Fruit fly (Drosophila melanogaster) S2 (cell line): ENCODE results near the gene mid.

Source experiments
- CG8478 ChIP-seq: fragments of >200 bp; optimal IDR thresholded peaks from 2 replicates; lab custom pipeline; 2018
- CTCF ChIP-seq, 2 experiments: fragments of >200 bp; optimal IDR thresholded peaks; 2 replicates each; lab custom pipeline; 2018

The mid gene

DNA sequence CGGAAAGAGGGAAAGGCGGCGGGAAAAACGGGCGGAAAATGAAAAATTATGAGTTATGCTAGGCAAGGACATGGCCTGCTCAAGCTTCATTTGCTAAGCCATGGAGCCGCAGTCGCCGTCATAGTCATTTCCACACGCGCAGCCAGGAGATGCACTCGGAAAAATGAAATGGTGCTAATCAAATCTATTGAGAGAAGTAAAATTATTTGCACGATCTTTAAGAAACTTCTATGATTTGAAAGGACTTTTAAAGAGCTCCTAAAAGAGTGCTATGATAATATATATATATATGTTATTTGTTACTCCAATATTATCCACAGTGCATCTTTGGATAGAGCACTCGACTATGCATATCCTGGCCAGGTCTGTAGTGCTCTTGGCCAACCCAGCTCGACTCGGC lies 17.7 kb downstream of the mid start:
- TF ChIP-seq CTCF (optimal IDR thresholded peaks at IDR 0.05; lab: Kevin White, UChicago) = no peak
- TF ChIP-seq CG8478 = no peak

dm6 chr2L:5479971-5480370 lies 18.5 kb downstream of the mid start:
- no peak for TF ChIP-seq CTCF (optimal IDR thresholded peaks at IDR 0.05; lab: Kevin White, UChicago)
- TF ChIP-seq CG8478 = no peak

DNA sequence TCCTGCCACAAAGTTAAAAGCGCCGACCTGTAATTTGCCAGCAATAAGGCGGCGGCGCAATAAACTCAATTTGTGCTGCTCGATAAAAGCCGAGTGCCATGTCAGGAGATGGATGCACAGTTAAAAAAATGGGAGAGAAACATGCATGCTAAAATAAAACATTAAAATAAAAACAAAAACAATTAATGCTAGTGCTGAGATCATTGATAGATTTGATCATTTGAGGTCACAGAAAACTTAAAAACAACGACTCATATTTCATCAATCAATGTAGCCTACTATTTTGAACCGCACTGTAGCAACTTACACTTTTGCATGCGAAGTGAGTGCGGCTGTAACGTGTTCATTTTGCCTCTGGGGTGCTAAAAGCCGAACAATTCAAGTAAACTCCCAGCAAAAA lies 21.7 kb downstream of the mid start:
- TF ChIP-seq CG8478 (no peak), CTCF (optimal IDR thresholded peaks at IDR 0.05; lab: Kevin White, UChicago) (no peak)

DNA sequence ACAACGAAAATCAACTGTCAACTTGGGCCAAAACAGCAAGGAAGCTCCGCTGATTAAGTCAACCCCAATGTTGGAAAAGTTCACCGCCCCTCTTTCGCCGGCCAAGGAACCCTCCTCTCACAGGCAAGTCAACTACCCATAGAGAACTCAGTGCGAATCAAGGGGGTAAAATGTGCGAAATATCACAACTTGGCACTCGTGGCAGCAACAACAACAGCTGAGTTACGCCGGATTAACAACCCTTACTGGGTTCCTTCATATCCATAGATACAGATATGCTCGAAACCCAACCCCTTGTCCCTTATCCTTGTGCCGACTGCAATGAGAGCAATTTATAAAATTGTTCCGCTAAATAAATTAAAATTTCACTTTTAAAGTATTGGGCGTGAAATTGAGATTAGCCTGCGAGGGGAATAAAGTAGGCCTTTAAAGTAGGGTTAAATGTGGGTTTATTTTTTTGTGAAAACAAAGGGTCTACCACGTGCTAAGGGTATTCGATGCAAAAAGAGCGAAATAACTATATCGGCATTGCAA lies 27.7 kb downstream of the mid start:
- TF ChIP-seq CG8478 = no peak
- TF ChIP-seq CTCF (optimal IDR thresholded peaks at IDR 0.05; lab: Kevin White, UChicago) = no peak

- TF ChIP-seq CG8478 (no peak), CTCF (optimal IDR thresholded peaks at IDR 0.05; lab: Kevin White, UChicago) (no peak)
Measured at dm6 chr2L:5489757-5490359, 28.4 kb downstream of the mid start.

DNA sequence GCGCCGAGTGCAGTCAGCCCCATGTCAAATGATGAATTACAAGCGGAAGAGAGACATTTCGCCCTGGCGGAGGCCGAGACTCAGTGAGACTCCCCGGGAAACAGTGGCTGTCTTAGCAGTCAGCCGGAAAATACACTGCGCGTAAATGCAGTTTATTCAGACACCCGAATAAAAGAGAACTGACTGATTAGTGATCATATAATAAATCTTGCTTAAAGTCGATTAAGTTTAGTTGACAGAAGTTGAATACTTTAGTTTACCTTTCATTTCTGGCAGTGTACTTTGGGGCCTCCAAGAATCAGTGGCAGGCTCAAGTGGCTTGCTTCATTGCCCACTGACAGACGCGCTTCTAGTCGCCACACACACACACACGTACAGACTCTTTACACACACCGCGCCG lies 29.8 kb downstream of the mid start:
- TF ChIP-seq CG8478 (no peak), CTCF (optimal IDR thresholded peaks at IDR 0.05; lab: Kevin White, UChicago) (no peak)

- TF ChIP-seq CG8478 (no peak), CTCF (optimal IDR thresholded peaks at IDR 0.05; lab: Kevin White, UChicago) (no peak)
Measured at dm6 chr2L:5492924-5493323, 31.5 kb downstream of the mid start.

DNA sequence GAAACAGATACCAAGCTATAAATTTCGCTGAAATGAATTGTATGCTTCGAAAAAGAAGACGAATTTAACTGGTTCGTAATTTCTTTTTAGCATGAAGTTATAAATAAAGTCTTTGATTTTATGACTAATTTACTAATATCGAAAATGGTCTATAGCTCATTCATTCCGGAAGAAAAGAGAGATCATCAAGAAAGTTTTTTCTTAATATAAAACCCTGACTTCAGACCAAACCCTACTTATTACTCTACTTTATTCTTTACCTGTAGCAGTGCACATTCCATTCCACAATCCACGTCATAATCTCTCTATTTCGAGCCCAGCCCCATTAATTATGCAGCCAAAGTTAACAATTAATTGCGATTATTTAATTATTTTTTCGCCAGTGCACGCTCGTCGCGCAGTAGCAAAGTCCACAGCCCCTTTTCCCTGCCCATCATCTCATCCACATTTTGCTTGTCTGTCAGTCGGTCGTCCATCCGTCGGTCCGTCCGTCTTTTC lies 32.5 kb downstream of the mid start:
- TF ChIP-seq CTCF (optimal IDR thresholded peaks at IDR 0.05; lab: Kevin White, UChicago) (no peak), CG8478 (no peak)

dm6 chr2L:5494808-5495356 lies 33.4 kb downstream of the mid start:
- TF ChIP-seq CTCF (optimal IDR thresholded peaks at IDR 0.05; lab: Kevin White, UChicago) = no peak
- TF ChIP-seq CG8478 = no peak

dm6 chr2L:5496468-5497093 lies 35.1 kb downstream of the mid start:
- TF ChIP-seq CTCF (optimal IDR thresholded peaks at IDR 0.05; lab: Kevin White, UChicago) (no peak), CG8478 (no peak)

dm6 chr2L:5499458-5499857 lies 38.0 kb downstream of the mid start:
- no peak for TF ChIP-seq CG8478
- no peak for TF ChIP-seq CTCF (optimal IDR thresholded peaks at IDR 0.05; lab: Kevin White, UChicago)

DNA sequence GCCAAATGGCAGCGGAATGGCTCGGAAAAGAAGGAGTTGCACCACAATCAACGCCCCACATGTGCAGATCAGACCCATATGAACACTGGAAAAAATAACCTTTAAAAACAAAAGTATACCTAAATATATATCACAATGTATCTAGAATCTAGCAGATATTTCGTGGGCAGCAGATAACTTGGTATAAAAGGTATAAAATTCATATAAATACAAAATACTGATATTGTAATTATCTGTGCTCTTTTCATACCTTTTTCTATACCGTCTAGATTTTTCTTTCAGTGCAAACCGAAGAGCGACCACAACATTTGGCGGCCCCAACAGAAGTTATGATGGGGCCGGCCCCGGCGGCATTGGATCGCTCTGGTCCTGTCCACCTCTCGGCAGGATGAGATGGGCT lies 39.9 kb downstream of the mid start:
- TF ChIP-seq CG8478 (no peak), CTCF (optimal IDR thresholded peaks at IDR 0.05; lab: Kevin White, UChicago) (no peak)

- TF ChIP-seq CTCF (optimal IDR thresholded peaks at IDR 0.05; lab: Kevin White, UChicago) = no peak
Measured at dm6 chr2L:5502868-5503267, 41.4 kb downstream of the mid start.

DNA sequence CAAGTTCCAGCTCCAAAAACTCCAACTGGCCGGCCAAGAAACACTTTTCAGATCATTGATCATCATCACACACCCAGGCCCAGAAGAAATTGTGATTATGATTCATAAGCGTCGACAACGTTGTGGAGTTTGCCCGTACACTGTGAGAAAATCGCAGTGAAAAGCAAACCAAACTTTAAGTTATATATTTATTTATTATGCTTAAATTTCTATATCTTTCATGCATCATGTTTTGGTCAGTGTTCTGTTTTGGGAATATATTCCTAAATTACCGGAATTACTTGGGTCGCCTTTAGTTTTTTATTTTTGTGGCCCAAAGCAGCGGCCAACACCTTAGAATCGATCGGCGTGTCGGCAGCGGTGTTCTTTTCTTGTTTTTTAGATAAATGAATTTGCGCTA lies 43.7 kb downstream of the mid start:
- no peak for TF ChIP-seq CTCF (optimal IDR thresholded peaks at IDR 0.05; lab: Kevin White, UChicago)
- no peak for TF ChIP-seq CG8478

dm6 chr2L:5507082-5507481 lies 45.6 kb downstream of the mid start:
- TF ChIP-seq CG8478 (no peak), CTCF (optimal IDR thresholded peaks at IDR 0.05; lab: Kevin White, UChicago) (no peak)

DNA sequence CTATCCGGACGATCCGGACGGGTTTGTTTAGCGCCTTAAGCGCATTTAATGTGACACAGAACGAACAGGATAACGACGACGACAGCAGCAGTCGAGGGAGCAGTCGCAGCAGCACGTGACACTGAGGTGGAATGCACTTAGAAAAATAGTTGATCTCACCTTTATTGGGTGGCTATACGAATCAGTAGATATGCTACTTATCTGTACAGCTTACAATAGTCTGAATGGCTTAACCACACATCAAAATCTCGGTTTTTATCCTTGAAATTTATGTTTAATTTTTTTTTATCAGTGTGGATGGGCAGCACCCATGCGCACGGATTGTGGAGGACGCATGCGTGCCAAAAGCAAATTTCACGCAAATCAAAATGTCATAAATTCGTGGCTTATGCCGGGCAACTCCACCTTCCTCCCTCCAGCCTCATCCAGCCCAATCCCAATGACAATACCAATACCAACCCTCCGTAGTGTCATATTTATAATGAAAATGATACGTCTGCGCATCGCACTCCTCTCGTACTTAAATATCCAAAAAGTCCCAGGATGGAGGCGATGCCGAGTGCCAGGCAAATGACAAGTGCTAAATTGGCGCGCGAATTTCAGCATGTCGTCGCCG lies 46.5 kb downstream of the mid start:
- TF ChIP-seq CG8478 = no peak
- TF ChIP-seq CTCF (optimal IDR thresholded peaks at IDR 0.05; lab: Kevin White, UChicago) = no peak
